Worm (Caenorhabditis elegans): ENCODE measurements around the gene col-19.

DNA sequence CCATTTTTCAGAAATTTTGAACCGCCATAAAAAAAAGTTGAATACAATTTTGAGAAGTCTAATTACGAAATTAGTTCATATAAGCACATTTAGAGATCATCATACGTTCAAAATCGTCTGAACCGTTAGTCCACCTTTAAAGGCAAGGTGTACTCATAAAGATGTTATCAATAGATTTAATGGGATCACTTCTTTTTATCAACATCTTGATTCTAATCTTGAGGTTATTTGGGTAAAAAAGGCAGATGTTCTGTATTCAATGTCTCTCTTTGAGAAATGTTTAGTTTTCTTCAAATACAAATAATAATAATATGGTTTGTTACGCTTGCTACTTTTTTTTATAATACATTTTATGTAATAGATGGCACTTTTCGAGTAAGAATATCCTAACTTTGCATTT, 37.8 kb downstream of the col-19 start:
- no peak for TF ChIP-seq zag-1 (tag; optimal IDR thresholded peaks at IDR 0.05)
- TF ChIP-seq alr-1 (tag; optimal IDR thresholded peaks at IDR 0.05), result no peak

Measured in whole organism, L2 larva.